Fruit fly (Drosophila melanogaster): Measurements from ENCODE around the gene CG7131.

DNA sequence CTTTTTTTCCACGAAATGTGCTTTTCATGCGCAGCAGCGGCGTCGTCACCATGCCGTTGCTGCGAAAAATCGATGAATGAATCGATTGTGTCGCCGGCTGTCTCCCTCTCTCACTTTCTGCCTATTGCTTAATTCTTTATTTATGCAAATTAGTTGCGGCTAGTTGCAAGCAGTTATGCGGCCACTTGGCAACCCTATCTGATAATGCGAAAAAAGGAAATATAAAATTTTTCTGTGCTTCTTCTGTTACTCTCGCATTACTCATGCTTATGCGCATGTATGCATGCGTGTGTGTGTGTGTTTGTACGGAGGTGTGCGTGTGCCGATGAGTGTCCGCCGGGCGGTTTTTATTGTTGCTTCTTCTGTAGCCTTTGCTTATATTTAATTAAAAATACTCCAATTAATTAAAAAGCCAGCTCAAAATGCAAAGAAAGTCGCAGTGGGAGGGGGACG, 44.8 kb downstream of the CG7131 start:
- TF ChIP-seq CG8478 (optimal IDR thresholded peaks at IDR 0.05) (no peak), CTCF (optimal IDR thresholded peaks at IDR 0.05) (no peak)

All from S2 (cell line).